Worm (Caenorhabditis elegans) whole organism, L2 larva: ENCODE data around the gene dnj-18.

Source experiments
- C34F6.9 ChIP-seq: fragments of 150-350 bp; optimal IDR thresholded peaks from 2 replicates; lab custom pipeline; 2014; ENCODE audit warnings: missing biosample characterization, missing genetic modification characterization
- F13H6.1 ChIP-seq: sonication (generic microtip); optimal IDR thresholded peaks from 2 replicates; lab custom pipeline; 2016; ENCODE audit warnings: missing genetic modification characterization, missing compliant biosample characterization
- R02D3.7 ChIP-seq: fragments of 150-350 bp; optimal IDR thresholded peaks from 2 replicates; lab custom pipeline; 2014; ENCODE audit warnings: missing biosample characterization, missing genetic modification characterization
- Y55F3AM.14 ChIP-seq: fragments of 200-800 bp; sonication (Bioruptor generic); optimal IDR thresholded peaks from 2 replicates; lab custom pipeline; 2018; ENCODE audit warnings: mild to moderate bottlenecking, missing genetic modification characterization, missing compliant biosample characterization
- ZK546.5 ChIP-seq: sonication (generic microtip); optimal IDR thresholded peaks from 2 replicates; lab custom pipeline; 2017; ENCODE audit warnings: missing biosample characterization, missing genetic modification characterization
- alr-1 ChIP-seq: fragments of 150-350 bp; optimal IDR thresholded peaks from 2 replicates; lab custom pipeline; 2014; ENCODE audit warnings: missing biosample characterization, missing genetic modification characterization
- aly-2 ChIP-seq: fragments of 150-350 bp; optimal IDR thresholded peaks from 2 replicates; lab custom pipeline; 2014; ENCODE audit warnings: missing biosample characterization, missing genetic modification characterization
- ama-1 ChIP-seq: fragments of 150-350 bp; optimal IDR thresholded peaks from 2 replicates; lab custom pipeline; 2018; ENCODE audit warnings: inconsistent platforms
- blmp-1 ChIP-seq: sonication (generic microtip); optimal IDR thresholded peaks from 2 replicates; lab custom pipeline; 2017; ENCODE audit warnings: missing genetic modification characterization, mild to moderate bottlenecking, missing compliant biosample characterization, antibody characterized with exemption, moderate library complexity; ENCODE audit not compliant: insufficient read depth
- ceh-16 ChIP-seq: fragments of 150-350 bp; optimal IDR thresholded peaks from 2 replicates; lab custom pipeline; 2014; ENCODE audit warnings: missing biosample characterization, missing genetic modification characterization
- ceh-82 ChIP-seq: fragments of 150-350 bp; optimal IDR thresholded peaks from 2 replicates; lab custom pipeline; 2014; ENCODE audit warnings: missing biosample characterization, missing genetic modification characterization
- crh-2 ChIP-seq: sonication (generic microtip); optimal IDR thresholded peaks from 2 replicates; lab custom pipeline; 2017; ENCODE audit warnings: missing biosample characterization, missing genetic modification characterization
- dmd-4 ChIP-seq: sonication (generic microtip); optimal IDR thresholded peaks from 2 replicates; lab custom pipeline; 2017; ENCODE audit warnings: missing biosample characterization, missing genetic modification characterization
- egl-27 ChIP-seq: sonication (generic microtip); optimal IDR thresholded peaks from 3 replicates; lab custom pipeline; 2017; ENCODE audit warnings: missing biosample characterization, missing genetic modification reagents, missing genetic modification characterization
- elt-1 ChIP-seq: fragments of 150-350 bp; optimal IDR thresholded peaks from 2 replicates; lab custom pipeline; 2014; ENCODE audit warnings: missing biosample characterization, missing genetic modification characterization
- elt-3 ChIP-seq: sonication (generic microtip); optimal IDR thresholded peaks from 2 replicates; lab custom pipeline; 2017; ENCODE audit warnings: missing biosample characterization, missing genetic modification characterization
- fos-1 ChIP-seq: fragments of 150-350 bp; optimal IDR thresholded peaks from 2 replicates; lab custom pipeline; 2014; ENCODE audit warnings: missing biosample characterization, missing genetic modification characterization
- gmeb-1 ChIP-seq: fragments of 150-350 bp; optimal IDR thresholded peaks from 2 replicates; lab custom pipeline; 2014; ENCODE audit warnings: missing biosample characterization, missing genetic modification characterization
- lin-11 ChIP-seq: fragments of 150-350 bp; sonication (generic microtip); optimal IDR thresholded peaks from 2 replicates; lab custom pipeline; 2014; ENCODE audit warnings: missing biosample characterization, missing genetic modification characterization, inconsistent platforms, mixed read lengths
- lin-13 ChIP-seq: fragments of 150-350 bp; optimal IDR thresholded peaks from 2 replicates; lab custom pipeline; 2014; ENCODE audit warnings: missing biosample characterization, missing genetic modification reagents, missing genetic modification characterization
- lin-39 ChIP-seq: fragments of 150-350 bp; optimal IDR thresholded peaks from 2 replicates; lab custom pipeline; 2014; ENCODE audit warnings: missing biosample characterization, missing genetic modification reagents, missing genetic modification characterization
- lsy-2 ChIP-seq, 2 experiments: fragments of 150-350 bp in 1 of 2; sonication (generic microtip) in 1 of 2; optimal IDR thresholded peaks; 2 replicates each; lab custom pipeline; 2014 to 2017; ENCODE audit warnings: missing biosample characterization in 2 of 2, missing genetic modification characterization in 2 of 2
- mab-5 ChIP-seq: fragments of 150-350 bp; optimal IDR thresholded peaks from 2 replicates; lab custom pipeline; 2014; ENCODE audit warnings: missing biosample characterization, missing genetic modification characterization
- mbf-1 ChIP-seq: sonication (generic microtip); optimal IDR thresholded peaks from 2 replicates; lab custom pipeline; 2017; ENCODE audit warnings: missing biosample characterization, missing genetic modification characterization
- mdl-1 ChIP-seq, 2 experiments: fragments of 150-350 bp in 1 of 2; sonication (generic microtip) in 1 of 2; optimal IDR thresholded peaks; 2 replicates each; lab custom pipeline; 2017; ENCODE audit warnings: missing biosample characterization in 2 of 2, missing genetic modification characterization in 2 of 2
- nhr-10 ChIP-seq: sonication (generic microtip); optimal IDR thresholded peaks from 2 replicates; lab custom pipeline; 2017; ENCODE audit warnings: missing biosample characterization, missing genetic modification characterization
- nhr-11 ChIP-seq: fragments of 150-350 bp; optimal IDR thresholded peaks from 2 replicates; lab custom pipeline; 2014; ENCODE audit warnings: missing biosample characterization, missing genetic modification characterization
- nhr-12 ChIP-seq: fragments of 150-350 bp; optimal IDR thresholded peaks from 2 replicates; lab custom pipeline; 2014; ENCODE audit warnings: missing biosample characterization, missing genetic modification characterization
- nhr-129 ChIP-seq: fragments of 150-350 bp; optimal IDR thresholded peaks from 2 replicates; lab custom pipeline; 2014; ENCODE audit warnings: missing biosample characterization, missing genetic modification characterization
- nhr-21 ChIP-seq: fragments of 150-350 bp; optimal IDR thresholded peaks from 2 replicates; lab custom pipeline; 2014; ENCODE audit warnings: missing biosample characterization, missing genetic modification characterization
- nhr-23 ChIP-seq: fragments of 150-350 bp; optimal IDR thresholded peaks from 2 replicates; lab custom pipeline; 2014; ENCODE audit warnings: missing biosample characterization, missing genetic modification reagents, missing genetic modification characterization
- nhr-237 ChIP-seq: fragments of 150-350 bp; optimal IDR thresholded peaks from 2 replicates; lab custom pipeline; 2014; ENCODE audit warnings: missing biosample characterization, missing genetic modification characterization
- nhr-25 ChIP-seq: fragments of 150-350 bp; sonication (generic microtip); optimal IDR thresholded peaks from 3 replicates; lab custom pipeline; 2014; ENCODE audit warnings: missing biosample characterization, missing genetic modification characterization
- nhr-6 ChIP-seq: fragments of 150-350 bp; optimal IDR thresholded peaks from 2 replicates; lab custom pipeline; 2014; ENCODE audit warnings: missing biosample characterization, missing genetic modification characterization
- nhr-77 ChIP-seq: fragments of 150-350 bp; optimal IDR thresholded peaks from 2 replicates; lab custom pipeline; 2014; ENCODE audit warnings: missing biosample characterization, missing genetic modification characterization
- peb-1 ChIP-seq: fragments of 150-350 bp; optimal IDR thresholded peaks from 2 replicates; lab custom pipeline; 2014; ENCODE audit warnings: missing biosample characterization, missing genetic modification characterization
- sem-4 ChIP-seq: fragments of 150-350 bp; optimal IDR thresholded peaks from 2 replicates; lab custom pipeline; 2014; ENCODE audit warnings: missing biosample characterization, missing genetic modification reagents, missing genetic modification characterization
- skn-1 ChIP-seq: sonication (generic microtip); optimal IDR thresholded peaks from 2 replicates; lab custom pipeline; 2017; ENCODE audit warnings: missing biosample characterization, missing genetic modification characterization
- sma-3 ChIP-seq: sonication (generic microtip); optimal IDR thresholded peaks from 2 replicates; lab custom pipeline; 2016; ENCODE audit warnings: missing genetic modification reagents, missing genetic modification characterization, missing compliant biosample characterization
- sma-9 ChIP-seq, 2 experiments: fragments of 150-350 bp in 1 of 2; sonication (generic microtip) in 1 of 2; optimal IDR thresholded peaks; 2 replicates each; lab custom pipeline; 2014 to 2016; ENCODE audit warnings: missing genetic modification characterization in 2 of 2, mild to moderate bottlenecking in 1 of 2, missing biosample characterization in 1 of 2, missing compliant biosample characterization in 1 of 2, missing genetic modification reagents in 1 of 2, moderate library complexity in 1 of 2
- snpc-4 ChIP-seq: fragments of 150-350 bp; optimal IDR thresholded peaks from 2 replicates; lab custom pipeline; 2014; ENCODE audit warnings: missing biosample characterization, missing genetic modification characterization
- unc-39 ChIP-seq: fragments of 150-350 bp; optimal IDR thresholded peaks from 2 replicates; lab custom pipeline; 2014; ENCODE audit warnings: missing biosample characterization, missing genetic modification characterization
- unc-55 ChIP-seq: fragments of 150-350 bp; sonication (generic microtip); optimal IDR thresholded peaks from 3 replicates; lab custom pipeline; 2014; ENCODE audit warnings: missing biosample characterization, missing genetic modification reagents, missing genetic modification characterization
- unc-62 ChIP-seq: fragments of 150-350 bp; optimal IDR thresholded peaks from 2 replicates; lab custom pipeline; 2014; ENCODE audit warnings: missing biosample characterization, missing genetic modification reagents, missing genetic modification characterization
- zag-1 ChIP-seq: fragments of 150-350 bp; optimal IDR thresholded peaks from 2 replicates; lab custom pipeline; 2014; ENCODE audit warnings: missing biosample characterization, missing genetic modification characterization
- ztf-1 ChIP-seq: fragments of 200-800 bp; sonication (Bioruptor generic); conservative IDR thresholded peaks from 2 replicates; pipeline ENCODE4 v1.3.6; 2022; ENCODE audit warnings: missing genetic modification characterization, missing compliant biosample characterization
- ztf-11 ChIP-seq: sonication (generic microtip); optimal IDR thresholded peaks from 2 replicates; lab custom pipeline; 2017; ENCODE audit warnings: missing biosample characterization, missing genetic modification characterization
- ztf-4 ChIP-seq: fragments of 150-350 bp; optimal IDR thresholded peaks from 2 replicates; lab custom pipeline; 2014; ENCODE audit warnings: missing biosample characterization, missing genetic modification characterization

Gene dnj-18

ce11 chrIII:4720620-4721227 is 22.8 kb downstream of the dnj-18 start, which contains the start of gene emb-5:
Gene emb-5, minus strand, starts transcription at chrIII:4720670.
- TF ChIP-seq ceh-82 (tag; lab: Kevin White, UChicago): no peak
- TF ChIP-seq nhr-25 (tag; lab: Kevin White, UChicago): no peak
- TF ChIP-seq C34F6.9 (tag; lab: Kevin White, UChicago): peak; percentile 62
- TF ChIP-seq nhr-11 (tag; lab: Kevin White, UChicago): no peak
- TF ChIP-seq elt-1: no peak
- TF ChIP-seq nhr-6 (tag; lab: Kevin White, UChicago): no peak
- no peak for TF ChIP-seq mdl-1 (tag; optimal IDR thresholded peaks at IDR 0.05; lab: Kevin White, UChicago)
- TF ChIP-seq snpc-4 (tag; lab: Kevin White, UChicago): no peak
- no peak for TF ChIP-seq skn-1 (tag; lab: Kevin White, UChicago)
- TF ChIP-seq R02D3.7 (tag; lab: Kevin White, UChicago): no peak
- TF ChIP-seq ceh-16: no peak
- TF ChIP-seq F13H6.1: no peak
- TF ChIP-seq nhr-77 (tag; lab: Kevin White, UChicago): no peak
- peak; percentile 71 for TF ChIP-seq nhr-129 (tag; lab: Kevin White, UChicago)
- no peak for TF ChIP-seq elt-3 (tag; lab: Kevin White, UChicago)
- no peak for TF ChIP-seq unc-62
- no peak for TF ChIP-seq aly-2
- TF ChIP-seq Y55F3AM.14 (GFP tag; lab: Kevin White, UChicago): no peak
- TF ChIP-seq nhr-21 (tag; lab: Kevin White, UChicago): peak; percentile 6
- TF ChIP-seq sma-9 (GFP tag; optimal IDR thresholded peaks at IDR 0.05; lab: Kevin White, UChicago): peak; percentile 69
- no peak for TF ChIP-seq sma-9 (tag; optimal IDR thresholded peaks at IDR 0.05; lab: Kevin White, UChicago)
- TF ChIP-seq ztf-11 (tag; lab: Kevin White, UChicago): no peak
- TF ChIP-seq gmeb-1 (tag; lab: Kevin White, UChicago): peak; percentile 95
- TF ChIP-seq nhr-23 (tag; lab: Kevin White, UChicago): no peak
- peak; percentile 9 for TF ChIP-seq egl-27 (tag; lab: Kevin White, UChicago)
- no peak for TF ChIP-seq lin-13
- no peak for TF ChIP-seq sem-4
- TF ChIP-seq blmp-1 (tag; lab: Kevin White, UChicago): no peak
- TF ChIP-seq ztf-4 (tag; lab: Kevin White, UChicago): no peak
- TF ChIP-seq dmd-4 (tag; lab: Kevin White, UChicago): no peak
- TF ChIP-seq unc-39 (tag; lab: Kevin White, UChicago): no peak
- TF ChIP-seq nhr-10 (tag; lab: Kevin White, UChicago): no peak
- TF ChIP-seq mbf-1 (tag; lab: Kevin White, UChicago): no peak
- no peak for TF ChIP-seq nhr-237 (tag; lab: Kevin White, UChicago)
- no peak for TF ChIP-seq ztf-1 (GFP tag; lab: Robert Waterston, UW)
- TF ChIP-seq lsy-2 (tag; optimal IDR thresholded peaks at IDR 0.05; lab: Kevin White, UChicago): peak; percentile 56 to 81
- peak; percentile 45 for TF ChIP-seq sma-3 (GFP tag; lab: Kevin White, UChicago)
- no peak for TF ChIP-seq ama-1 (lab: Kevin White, UChicago)
- no peak for TF ChIP-seq nhr-12
- TF ChIP-seq lin-39: no peak
- TF ChIP-seq lin-11 (tag; lab: Kevin White, UChicago): peak; percentile 32
- TF ChIP-seq alr-1 (tag; lab: Kevin White, UChicago): no peak
- TF ChIP-seq crh-2: peak; percentile 65
- TF ChIP-seq fos-1: peak; percentile 1
- TF ChIP-seq ZK546.5 (tag; lab: Kevin White, UChicago): no peak
- no peak for TF ChIP-seq zag-1
- peak; percentile 75 for TF ChIP-seq mab-5 (tag; lab: Kevin White, UChicago)
- TF ChIP-seq unc-55 (GFP tag; lab: Kevin White, UChicago): peak; percentile 83
- TF ChIP-seq peb-1 (tag; lab: Kevin White, UChicago): no peak
